Worm (Caenorhabditis elegans) whole organism, L1 larva: ENCODE data around the gene trxr-1.

Source experiments
- C16A3.4 ChIP-seq: fragments of 150-350 bp; optimal IDR thresholded peaks from 2 replicates; lab custom pipeline; 2014; ENCODE audit warnings: missing biosample characterization, missing genetic modification characterization
- C34B4.2 ChIP-seq: sonication (generic microtip); optimal IDR thresholded peaks from 2 replicates; lab custom pipeline; 2017; ENCODE audit warnings: mild to moderate bottlenecking, missing genetic modification characterization, missing compliant biosample characterization
- Y116A8C.19 ChIP-seq: sonication (generic microtip); optimal IDR thresholded peaks from 2 replicates; lab custom pipeline; 2016; ENCODE audit warnings: missing compliant biosample characterization, missing genetic modification characterization, borderline replicate concordance
- alr-1 ChIP-seq: fragments of 200-800 bp; sonication (Bioruptor generic); optimal IDR thresholded peaks from 2 replicates; lab custom pipeline; 2018; ENCODE audit warnings: borderline replicate concordance, mild to moderate bottlenecking, missing genetic modification characterization, missing compliant biosample characterization
- blmp-1 ChIP-seq: fragments of 150-350 bp; optimal IDR thresholded peaks from 2 replicates; lab custom pipeline; 2014; ENCODE audit warnings: missing biosample characterization, missing genetic modification characterization
- ceh-82 ChIP-seq, 3 experiments: fragments of 150-350 bp in 1 of 3; sonication (generic microtip) in 2 of 3; optimal IDR thresholded peaks; 2 replicates each; lab custom pipeline; 2014 to 2017; ENCODE audit warnings: missing biosample characterization in 3 of 3, missing genetic modification characterization in 3 of 3
- ceh-88 ChIP-seq: fragments of 200-800 bp; sonication (Bioruptor generic); IDR thresholded peaks from 2 replicates; pipeline ENCODE4 v1.3.6; 2022; ENCODE audit warnings: missing genetic modification characterization, missing compliant biosample characterization
- ceh-90 ChIP-seq: sonication (generic microtip); optimal IDR thresholded peaks from 2 replicates; lab custom pipeline; 2016; ENCODE audit warnings: missing genetic modification characterization, missing compliant biosample characterization
- dpl-1 ChIP-seq, 3 experiments: fragments of 150-350 bp in 2 of 3; sonication (generic microtip) in 1 of 3; optimal IDR thresholded peaks; 2 replicates each; lab custom pipeline; 2014 to 2017; ENCODE audit warnings: missing biosample characterization in 3 of 3, missing genetic modification characterization in 3 of 3, missing genetic modification reagents in 3 of 3
- dsc-1 ChIP-seq: sonication (generic microtip); optimal IDR thresholded peaks from 2 replicates; lab custom pipeline; 2016; ENCODE audit warnings: mild to moderate bottlenecking, missing genetic modification characterization, missing compliant biosample characterization
- efl-1 ChIP-seq, 4 experiments: fragments of 150-350 bp; optimal IDR thresholded peaks in 3 of 4; peaks in 1 of 4; 1 replicate in 1 of 4; 2 replicates in 3 of 4; lab custom pipeline; 2014; ENCODE audit warnings: missing biosample characterization in 2 of 4, missing genetic modification characterization in 2 of 4, missing genetic modification reagents in 2 of 4
- elt-3 ChIP-seq, 6 experiments: fragments of 150-350 bp in 1 of 6; sonication (generic microtip); optimal IDR thresholded peaks; 2 replicates each; lab custom pipeline; 2017 to 2018; ENCODE audit warnings: missing biosample characterization in 6 of 6, missing genetic modification characterization in 6 of 6, inconsistent platforms in 1 of 6
- fkh-4 ChIP-seq: sonication (generic microtip); optimal IDR thresholded peaks from 2 replicates; lab custom pipeline; 2016; ENCODE audit warnings: missing compliant biosample characterization, missing genetic modification characterization, borderline replicate concordance
- fkh-8 ChIP-seq: sonication (generic microtip); optimal IDR thresholded peaks from 2 replicates; lab custom pipeline; 2016; ENCODE audit warnings: mild to moderate bottlenecking, missing genetic modification characterization, missing compliant biosample characterization
- fos-1 ChIP-seq: fragments of 150-350 bp; optimal IDR thresholded peaks from 2 replicates; lab custom pipeline; 2014; ENCODE audit warnings: missing biosample characterization, missing genetic modification characterization
- grh-1 ChIP-seq: fragments of 200-800 bp; sonication (Bioruptor generic); IDR thresholded peaks from 2 replicates; pipeline ENCODE4 v1.3.6; 2022; ENCODE audit warnings: missing genetic modification reagents, missing genetic modification characterization, missing compliant biosample characterization
- hlh-17 ChIP-seq: fragments of 200-800 bp; sonication (Bioruptor generic); optimal IDR thresholded peaks from 2 replicates; lab custom pipeline; 2018; ENCODE audit warnings: missing genetic modification characterization, mild to moderate bottlenecking, missing compliant biosample characterization, moderate library complexity, borderline replicate concordance
- irx-1 ChIP-seq: sonication (generic microtip); optimal IDR thresholded peaks from 2 replicates; lab custom pipeline; 2016; ENCODE audit warnings: missing genetic modification characterization, missing compliant biosample characterization
- lin-13 ChIP-seq: fragments of 150-350 bp; optimal IDR thresholded peaks from 2 replicates; lab custom pipeline; 2014; ENCODE audit warnings: missing biosample characterization, missing genetic modification reagents, missing genetic modification characterization
- lin-14 ChIP-seq: fragments of 200-800 bp; sonication (Bioruptor generic); optimal IDR thresholded peaks from 2 replicates; lab custom pipeline; 2018; ENCODE audit warnings: mild to moderate bottlenecking, missing genetic modification characterization, moderate library complexity, missing compliant biosample characterization
- lin-15B ChIP-seq: fragments of 150-350 bp; sonication (generic microtip); optimal IDR thresholded peaks from 3 replicates; lab custom pipeline; 2014; ENCODE audit warnings: missing biosample characterization, missing genetic modification characterization
- lin-35 ChIP-seq, 2 experiments: fragments of 150-350 bp; optimal IDR thresholded peaks; 2 replicates each; lab custom pipeline; 2014; ENCODE audit warnings: missing biosample characterization in 2 of 2, missing genetic modification characterization in 2 of 2, missing genetic modification reagents in 2 of 2
- lin-39 ChIP-seq: fragments of 150-350 bp; optimal IDR thresholded peaks from 2 replicates; lab custom pipeline; 2014; ENCODE audit warnings: missing biosample characterization, missing genetic modification reagents, missing genetic modification characterization
- lsy-2 ChIP-seq, 2 experiments: fragments of 150-350 bp; optimal IDR thresholded peaks; 2 replicates each; lab custom pipeline; 2014; ENCODE audit warnings: missing biosample characterization in 2 of 2, missing genetic modification characterization in 2 of 2
- mab-9 ChIP-seq: fragments of 200-800 bp; sonication (Bioruptor generic); IDR thresholded peaks from 2 replicates; pipeline ENCODE4 v1.3.6; 2022; ENCODE audit warnings: missing genetic modification reagents, missing genetic modification characterization, missing compliant biosample characterization
- mef-2 ChIP-seq: fragments of 150-350 bp; optimal IDR thresholded peaks from 2 replicates; lab custom pipeline; 2014; ENCODE audit warnings: missing biosample characterization, missing genetic modification characterization
- mep-1 ChIP-seq: fragments of 150-350 bp; optimal IDR thresholded peaks from 2 replicates; lab custom pipeline; 2014; ENCODE audit warnings: missing biosample characterization, missing genetic modification characterization
- nhr-12 ChIP-seq: sonication (generic microtip); optimal IDR thresholded peaks from 2 replicates; lab custom pipeline; 2017; ENCODE audit warnings: missing biosample characterization, missing genetic modification characterization
- nhr-20 ChIP-seq: sonication (generic microtip); optimal IDR thresholded peaks from 2 replicates; lab custom pipeline; 2016; ENCODE audit warnings: mild to moderate bottlenecking, missing genetic modification characterization, missing compliant biosample characterization
- nhr-237 ChIP-seq: fragments of 150-350 bp; optimal IDR thresholded peaks from 2 replicates; lab custom pipeline; 2014; ENCODE audit warnings: missing biosample characterization, missing genetic modification characterization
- nhr-47 ChIP-seq: sonication (generic microtip); optimal IDR thresholded peaks from 2 replicates; lab custom pipeline; 2016; ENCODE audit warnings: mild to moderate bottlenecking, missing genetic modification characterization, moderate library complexity, missing compliant biosample characterization
- nhr-71 ChIP-seq: sonication (generic microtip); optimal IDR thresholded peaks from 2 replicates; lab custom pipeline; 2016; ENCODE audit warnings: mild to moderate bottlenecking, missing genetic modification characterization, moderate library complexity, missing compliant biosample characterization
- nhr-76 ChIP-seq: sonication (generic microtip); optimal IDR thresholded peaks from 2 replicates; lab custom pipeline; 2017; ENCODE audit warnings: missing biosample characterization, missing genetic modification characterization
- nhr-84 ChIP-seq: sonication (generic microtip); optimal IDR thresholded peaks from 2 replicates; lab custom pipeline; 2017; ENCODE audit warnings: missing biosample characterization, missing genetic modification characterization
- nhr-85 ChIP-seq: sonication (generic microtip); peaks from one replicate; lab custom pipeline; 2016; ENCODE audit warnings: missing genetic modification characterization, inconsistent platforms, missing compliant biosample characterization
- nhr-90 ChIP-seq: sonication (generic microtip); optimal IDR thresholded peaks from 2 replicates; lab custom pipeline; 2016; ENCODE audit warnings: mild to moderate bottlenecking, missing genetic modification characterization, missing compliant biosample characterization; ENCODE audit not compliant: poor library complexity
- pax-3 ChIP-seq: fragments of 200-800 bp; sonication (Bioruptor generic); optimal IDR thresholded peaks from 2 replicates; lab custom pipeline; 2018; ENCODE audit warnings: mild to moderate bottlenecking, missing genetic modification characterization, moderate library complexity, missing compliant biosample characterization
- snu-23 ChIP-seq: sonication (generic microtip); optimal IDR thresholded peaks from 2 replicates; lab custom pipeline; 2016; ENCODE audit warnings: missing genetic modification characterization, missing compliant biosample characterization
- sox-4 ChIP-seq: sonication (generic microtip); optimal IDR thresholded peaks from 2 replicates; lab custom pipeline; 2016; ENCODE audit warnings: missing genetic modification characterization, missing compliant biosample characterization
- sup-37 ChIP-seq: fragments of 200-800 bp; sonication (Bioruptor generic); optimal IDR thresholded peaks from 2 replicates; lab custom pipeline; 2018; ENCODE audit warnings: mild to moderate bottlenecking, missing genetic modification characterization, missing compliant biosample characterization
- swsn-7 ChIP-seq: sonication (generic microtip); optimal IDR thresholded peaks from 2 replicates; lab custom pipeline; 2016; ENCODE audit warnings: missing genetic modification characterization, missing compliant biosample characterization
- tbx-2 ChIP-seq: sonication (generic microtip); optimal IDR thresholded peaks from 2 replicates; lab custom pipeline; 2016; ENCODE audit warnings: missing genetic modification characterization, missing compliant biosample characterization
- unc-30 ChIP-seq: sonication (generic microtip); optimal IDR thresholded peaks from 2 replicates; lab custom pipeline; 2017; ENCODE audit warnings: missing biosample characterization, missing genetic modification characterization
- unc-62 ChIP-seq: fragments of 150-350 bp; optimal IDR thresholded peaks from 2 replicates; lab custom pipeline; 2014; ENCODE audit warnings: missing biosample characterization, missing genetic modification reagents, missing genetic modification characterization
- unc-86 ChIP-seq: sonication (generic microtip); optimal IDR thresholded peaks from 2 replicates; lab custom pipeline; 2016; ENCODE audit warnings: missing genetic modification characterization, missing compliant biosample characterization
- unc-98 ChIP-seq: fragments of 200-800 bp; sonication (Bioruptor generic); IDR thresholded peaks from 2 replicates; pipeline ENCODE4 v1.3.6; 2022; ENCODE audit warnings: missing genetic modification characterization, missing compliant biosample characterization
- xbp-1 ChIP-seq: sonication (generic microtip); optimal IDR thresholded peaks from 2 replicates; lab custom pipeline; 2016; ENCODE audit warnings: missing genetic modification characterization, missing compliant biosample characterization
- ztf-11 ChIP-seq, 2 experiments: sonication (generic microtip); optimal IDR thresholded peaks; 2 replicates each; lab custom pipeline; 2016 to 2017; ENCODE audit warnings: missing genetic modification characterization in 2 of 2, missing biosample characterization in 1 of 2, missing compliant biosample characterization in 1 of 2

The trxr-1 gene

DNA sequence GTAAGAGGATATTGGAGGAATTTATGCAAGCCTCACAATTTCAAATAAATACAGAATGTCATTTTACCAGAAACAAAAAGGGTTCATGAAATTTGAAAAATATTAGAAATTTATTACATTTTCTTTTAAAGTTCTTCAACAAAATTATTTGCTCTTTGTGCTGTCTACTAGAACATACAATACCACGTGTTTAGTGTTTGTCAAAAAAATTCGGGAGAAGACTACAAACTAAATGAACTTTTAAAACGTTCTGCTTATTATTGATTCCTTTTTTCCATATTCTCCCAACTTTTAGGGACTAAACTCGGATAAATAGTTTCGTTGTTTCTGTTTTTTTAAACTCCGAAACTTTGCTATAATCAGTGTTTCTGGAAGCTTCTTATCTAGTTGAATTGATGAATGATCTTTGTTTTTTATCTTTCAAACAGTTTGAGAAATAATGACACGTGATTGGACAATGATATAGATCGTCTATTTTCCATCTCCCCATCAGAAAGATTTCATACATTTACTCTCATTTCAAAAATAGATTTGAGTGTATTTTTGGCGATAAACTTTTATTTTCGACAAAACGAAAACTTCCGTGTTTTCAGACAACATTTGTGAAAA is 37.0 kb downstream of the trxr-1 start (continued):
- TF ChIP-seq lin-15B (no peak), nhr-85 (tag; lab: Kevin White, UChicago) (peak; percentile 85), lsy-2 (tag; optimal IDR thresholded peaks at IDR 0.05; lab: Kevin White, UChicago) (peak in 1 of 2 experiments; percentile 33), nhr-237 (tag; lab: Kevin White, UChicago) (no peak), lin-14 (peak; percentile 37), nhr-76 (tag; lab: Kevin White, UChicago) (no peak), unc-86 (tag; lab: Kevin White, UChicago) (no peak), fkh-4 (tag; lab: Kevin White, UChicago) (no peak), unc-30 (no peak), dsc-1 (tag; lab: Kevin White, UChicago) (no peak), dpl-1 (GFP tag; optimal IDR thresholded peaks at IDR 0.05; lab: Kevin White, UChicago) (no peak), efl-1 (optimal IDR thresholded peaks at IDR 0.05; lab: Kevin White, UChicago) (no peak), efl-1 (GFP tag; optimal IDR thresholded peaks at IDR 0.05 in 1 of 2; lab: Kevin White, UChicago) (peak in 1 of 2 experiments; percentile 84), mep-1 (tag; lab: Kevin White, UChicago) (peak; percentile 30), nhr-71 (peak; percentile 62)
- TF ChIP-seq, all 84 proteins: peak for 17

ce11 chrIV:7049672-7050206 is 38.0 kb downstream of the trxr-1 start, which contains the start of gene nhr-105:
Gene nhr-105 (plus strand): TSS chrIV:7050156.
- peak; percentile 74 for TF ChIP-seq pax-3 (tag; lab: Kevin White, UChicago)
- TF ChIP-seq alr-1 (tag; lab: Kevin White, UChicago), result no peak
- TF ChIP-seq C34B4.2, result no peak
- TF ChIP-seq fos-1, result peak; percentile 82
- peak in 1 of 3 experiments; percentile 11 for TF ChIP-seq ceh-82 (tag; optimal IDR thresholded peaks at IDR 0.05; lab: Kevin White, UChicago)
- TF ChIP-seq nhr-12, result no peak
- no peak for TF ChIP-seq irx-1 (tag; lab: Kevin White, UChicago)
- peak; percentile 9 for TF ChIP-seq xbp-1 (tag; lab: Kevin White, UChicago)
- TF ChIP-seq elt-3 (tag; optimal IDR thresholded peaks at IDR 0.05; lab: Kevin White, UChicago), result peak in 4 of 6 experiments; percentile 23 to 71 (median 65)
- peak; percentile 79 for TF ChIP-seq snu-23
- TF ChIP-seq ztf-11 (tag; optimal IDR thresholded peaks at IDR 0.05; lab: Kevin White, UChicago), result no peak
- no peak for TF ChIP-seq mef-2 (tag; lab: Kevin White, UChicago)
- TF ChIP-seq ceh-90, result no peak
- no peak for TF ChIP-seq hlh-17
- no peak for TF ChIP-seq unc-62 (GFP tag; lab: Kevin White, UChicago)
- TF ChIP-seq nhr-47 (tag; lab: Kevin White, UChicago), result peak; percentile 73
- TF ChIP-seq unc-98 (GFP tag; lab: Robert Waterston, UW), result no peak
- TF ChIP-seq nhr-90, result peak; percentile 71
- peak; percentile 96 for TF ChIP-seq nhr-85 (tag; lab: Kevin White, UChicago)
- peak; percentile 38 to 61 for TF ChIP-seq lsy-2 (tag; optimal IDR thresholded peaks at IDR 0.05; lab: Kevin White, UChicago)
- TF ChIP-seq Y116A8C.19 (tag; lab: Kevin White, UChicago), result no peak
- TF ChIP-seq lin-39 (tag; lab: Kevin White, UChicago), result no peak
- TF ChIP-seq swsn-7 (tag; lab: Kevin White, UChicago), result peak; percentile 42
- peak in 2 of 3 experiments; percentile 18 to 21 for TF ChIP-seq dpl-1 (GFP tag; optimal IDR thresholded peaks at IDR 0.05; lab: Kevin White, UChicago)
- no peak for TF ChIP-seq nhr-84
- no peak for TF ChIP-seq mab-9 (GFP tag; lab: Robert Waterston, UW)
- TF ChIP-seq lin-14, result peak; percentile 79
- TF ChIP-seq lin-13, result peak; percentile 39
- peak; percentile 83 for TF ChIP-seq fkh-8 (tag; lab: Kevin White, UChicago)
- TF ChIP-seq sup-37 (GFP tag; lab: Kevin White, UChicago), result peak; percentile 36
- TF ChIP-seq nhr-237 (tag; lab: Kevin White, UChicago), result peak; percentile 26
- no peak for TF ChIP-seq sox-4 (tag; lab: Kevin White, UChicago)
- no peak for TF ChIP-seq ceh-88 (GFP tag; lab: Robert Waterston, UW)
- peak; percentile 82 for TF ChIP-seq dsc-1 (tag; lab: Kevin White, UChicago)
- no peak for TF ChIP-seq C16A3.4 (tag; lab: Kevin White, UChicago)
- peak; percentile 62 for TF ChIP-seq tbx-2 (tag; lab: Kevin White, UChicago)
- peak in 1 of 2 experiments; percentile 76 for TF ChIP-seq lin-35 (GFP tag; optimal IDR thresholded peaks at IDR 0.05; lab: Kevin White, UChicago)
- TF ChIP-seq blmp-1 (tag; lab: Kevin White, UChicago), result peak; percentile 42
- TF ChIP-seq nhr-20 (tag; lab: Kevin White, UChicago), result peak; percentile 88
- peak; percentile 73 for TF ChIP-seq grh-1 (GFP tag; lab: Robert Waterston, UW)
